Worm (Caenorhabditis elegans) whole organism, young adult: Measurements from ENCODE around the gene C05D11.5.

ENCODE experiments used
- B0261.1 ChIP-seq: sonication (generic microtip); optimal IDR thresholded peaks from 2 replicates; lab custom pipeline; 2016; ENCODE audit warnings: mild to moderate bottlenecking, missing genetic modification characterization, moderate library complexity, missing compliant biosample characterization
- B0336.3 ChIP-seq: fragments of 200-800 bp; sonication (Bioruptor generic); IDR thresholded peaks from 2 replicates; pipeline ENCODE4 v1.3.6; 2022; ENCODE audit warnings: missing genetic modification characterization, missing compliant biosample characterization
- F22D6.2 ChIP-seq: sonication (generic microtip); optimal IDR thresholded peaks from 2 replicates; lab custom pipeline; 2016; ENCODE audit warnings: mild to moderate bottlenecking, missing genetic modification characterization, missing compliant biosample characterization
- F37B4.10 ChIP-seq: fragments of 200-800 bp; sonication (Bioruptor generic); IDR thresholded peaks from 2 replicates; pipeline ENCODE4 v1.3.6; 2022; ENCODE audit warnings: missing genetic modification characterization, missing compliant biosample characterization
- F57C9.4 ChIP-seq: sonication (generic microtip); optimal IDR thresholded peaks from 2 replicates; lab custom pipeline; 2017; ENCODE audit warnings: mild to moderate bottlenecking, missing genetic modification characterization, missing compliant biosample characterization
- K12H6.12 ChIP-seq: fragments of 200-800 bp; sonication (Bioruptor generic); optimal IDR thresholded peaks from 2 replicates; lab custom pipeline; 2018; ENCODE audit warnings: mild to moderate bottlenecking, missing genetic modification characterization, missing compliant biosample characterization
- ama-1 ChIP-seq, 3 experiments: fragments of 150-350 bp in 1 of 3; sonication (generic microtip) in 2 of 3; optimal IDR thresholded peaks; 2 replicates each; lab custom pipeline; 2014 to 2018; ENCODE audit warnings: missing biosample characterization in 2 of 3, missing genetic modification characterization in 2 of 3, missing genetic modification reagents in 2 of 3
- aptf-2 ChIP-seq: fragments of 200-800 bp; sonication (Bioruptor generic); conservative IDR thresholded peaks from 2 replicates; pipeline ENCODE4 v1.3.6; 2022; ENCODE audit warnings: missing genetic modification reagents, missing genetic modification characterization, missing compliant biosample characterization
- athp-1 ChIP-seq: sonication (generic microtip); optimal IDR thresholded peaks from 2 replicates; lab custom pipeline; 2017; ENCODE audit warnings: mild to moderate bottlenecking, missing genetic modification characterization, missing compliant biosample characterization
- attf-3 ChIP-seq: fragments of 200-800 bp; sonication (Bioruptor generic); conservative IDR thresholded peaks from 2 replicates; pipeline ENCODE4 v1.3.6; 2022; ENCODE audit warnings: missing genetic modification reagents, missing genetic modification characterization, missing compliant biosample characterization
- attf-5 ChIP-seq: fragments of 200-800 bp; sonication (Bioruptor generic); optimal IDR thresholded peaks from 2 replicates; lab custom pipeline; 2018; ENCODE audit warnings: mild to moderate bottlenecking, missing genetic modification characterization, missing compliant biosample characterization
- bed-1 ChIP-seq: fragments of 200-800 bp; sonication (Bioruptor generic); IDR thresholded peaks from 2 replicates; pipeline ENCODE4 v1.3.6; 2022; ENCODE audit warnings: missing genetic modification reagents, missing genetic modification characterization, missing compliant biosample characterization
- bed-2 ChIP-seq: fragments of 200-800 bp; sonication (Bioruptor generic); IDR thresholded peaks from 2 replicates; pipeline ENCODE4 v1.3.6; 2022; ENCODE audit warnings: missing genetic modification reagents, missing genetic modification characterization, missing compliant biosample characterization
- chd-7 ChIP-seq: sonication (generic microtip); optimal IDR thresholded peaks from 2 replicates; lab custom pipeline; 2016; ENCODE audit warnings: mild to moderate bottlenecking, missing genetic modification characterization, moderate library complexity, missing compliant biosample characterization
- die-1 ChIP-seq: sonication (generic microtip); optimal IDR thresholded peaks from 2 replicates; lab custom pipeline; 2016; ENCODE audit warnings: missing genotype, mild to moderate bottlenecking, missing genetic modification characterization, missing compliant biosample characterization
- dox-1 ChIP-seq: fragments of 200-800 bp; sonication (Bioruptor generic); IDR thresholded peaks from 2 replicates; pipeline ENCODE4 v1.3.6; 2022; ENCODE audit warnings: missing genetic modification reagents, missing genetic modification characterization, missing compliant biosample characterization
- dpl-1 ChIP-seq: fragments of 150-350 bp; optimal IDR thresholded peaks from 2 replicates; lab custom pipeline; 2014; ENCODE audit warnings: missing biosample characterization, missing genetic modification reagents, missing genetic modification characterization
- egl-18 ChIP-seq: fragments of 200-800 bp; sonication (Bioruptor generic); IDR thresholded peaks from 2 replicates; pipeline ENCODE4 v1.3.6; 2022; ENCODE audit warnings: missing genetic modification reagents, missing genetic modification characterization, missing compliant biosample characterization
- hmg-1.2 ChIP-seq: fragments of 200-800 bp; sonication (Bioruptor generic); IDR thresholded peaks from 2 replicates; pipeline ENCODE4 v1.3.6; 2022; ENCODE audit warnings: missing genetic modification reagents, missing genetic modification characterization, missing compliant biosample characterization
- let-526 ChIP-seq: fragments of 200-800 bp; sonication (Bioruptor generic); IDR thresholded peaks from 2 replicates; pipeline ENCODE4 v1.3.6; 2022; ENCODE audit warnings: missing genetic modification reagents, missing genetic modification characterization, missing compliant biosample characterization
- lin-26 ChIP-seq: fragments of 200-800 bp; sonication (Bioruptor generic); IDR thresholded peaks from 2 replicates; pipeline ENCODE4 v1.3.6; 2022; ENCODE audit warnings: missing genetic modification reagents, missing genetic modification characterization, missing compliant biosample characterization
- lsl-1 ChIP-seq: fragments of 200-800 bp; sonication (Bioruptor generic); optimal IDR thresholded peaks from 2 replicates; lab custom pipeline; 2018; ENCODE audit warnings: mild to moderate bottlenecking, missing genetic modification characterization, moderate library complexity, missing compliant biosample characterization
- lsy-27 ChIP-seq: sonication (generic microtip); optimal IDR thresholded peaks from 2 replicates; lab custom pipeline; 2017; ENCODE audit warnings: missing genetic modification characterization, mild to moderate bottlenecking, missing compliant biosample characterization, antibody characterized with exemption, missing genotype, borderline replicate concordance; ENCODE audit not compliant: insufficient read depth
- mcd-1 ChIP-seq: fragments of 200-800 bp; sonication (Bioruptor generic); IDR thresholded peaks from 2 replicates; pipeline ENCODE4 v1.3.6; 2022; ENCODE audit warnings: missing genetic modification reagents, missing genetic modification characterization, missing compliant biosample characterization
- mel-28 ChIP-seq: sonication (generic microtip); optimal IDR thresholded peaks from 2 replicates; lab custom pipeline; 2016; ENCODE audit warnings: borderline replicate concordance, mild to moderate bottlenecking, missing genetic modification characterization, missing compliant biosample characterization
- mes-4 ChIP-seq: sonication (generic microtip); optimal IDR thresholded peaks from 2 replicates; lab custom pipeline; 2016; ENCODE audit warnings: missing genotype, missing genetic modification characterization, missing compliant biosample characterization
- nfya-2 ChIP-seq: fragments of 200-800 bp; sonication (Bioruptor generic); IDR thresholded peaks from 2 replicates; pipeline ENCODE4 v1.3.6; 2022; ENCODE audit warnings: missing genetic modification reagents, missing genetic modification characterization, missing compliant biosample characterization
- nhr-27 ChIP-seq: fragments of 200-800 bp; sonication (Bioruptor generic); optimal IDR thresholded peaks from 2 replicates; lab custom pipeline; 2018; ENCODE audit warnings: mild to moderate bottlenecking, missing genetic modification characterization, moderate library complexity, missing compliant biosample characterization
- nhr-80 ChIP-seq: sonication (generic microtip); optimal IDR thresholded peaks from 2 replicates; lab custom pipeline; 2016; ENCODE audit warnings: missing genetic modification characterization, missing compliant biosample characterization
- rpc-1 ChIP-seq, 2 experiments: fragments of 150-350 bp in 1 of 2; sonication (generic microtip) in 1 of 2; optimal IDR thresholded peaks; 2 replicates each; lab custom pipeline; 2014 to 2018; ENCODE audit warnings: missing biosample characterization in 1 of 2, missing genetic modification characterization in 1 of 2, missing genetic modification reagents in 1 of 2, missing genotype in 1 of 2
- sdz-38 ChIP-seq: sonication (generic microtip); optimal IDR thresholded peaks from 2 replicates; lab custom pipeline; 2016; ENCODE audit warnings: missing genotype, missing genetic modification characterization, missing compliant biosample characterization
- snpc-3.4 ChIP-seq: sonication (generic microtip); optimal IDR thresholded peaks from 2 replicates; lab custom pipeline; 2017; ENCODE audit warnings: missing genetic modification characterization, mild to moderate bottlenecking, missing compliant biosample characterization, antibody characterized with exemption, moderate library complexity, missing genotype, missing genetic modification reagents
- tbx-9 ChIP-seq: sonication (generic microtip); optimal IDR thresholded peaks from 2 replicates; lab custom pipeline; 2016; ENCODE audit warnings: borderline replicate concordance, missing genetic modification characterization, inconsistent platforms, missing compliant biosample characterization
- tlf-1 ChIP-seq: fragments of 200-800 bp; sonication (Bioruptor generic); optimal IDR thresholded peaks from 2 replicates; lab custom pipeline; 2018; ENCODE audit warnings: mild to moderate bottlenecking, missing genetic modification characterization, missing compliant biosample characterization
- ztf-25 ChIP-seq: fragments of 200-800 bp; sonication (Bioruptor generic); IDR thresholded peaks from 2 replicates; pipeline ENCODE4 v1.3.6; 2022; ENCODE audit warnings: missing genetic modification reagents, missing genetic modification characterization, missing compliant biosample characterization
- ztf-6 ChIP-seq: fragments of 200-800 bp; sonication (Bioruptor generic); IDR thresholded peaks from 2 replicates; pipeline ENCODE4 v1.3.6; 2022; ENCODE audit warnings: missing genetic modification reagents, missing genetic modification characterization, missing compliant biosample characterization

Gene C05D11.5

ce11 chrIII:6411430-6411829 lies 384 bp downstream of the C05D11.5 start:
- TF ChIP-seq bed-2 (GFP tag; lab: Robert Waterston, UW) (no peak), nhr-80 (tag; lab: Kevin White, UChicago) (peak; percentile 3)

- no peak for TF ChIP-seq athp-1 (tag; lab: Kevin White, UChicago)
- TF ChIP-seq chd-7 (tag; lab: Kevin White, UChicago) = no peak
- no peak for TF ChIP-seq F57C9.4 (tag; lab: Kevin White, UChicago)
- no peak for TF ChIP-seq lin-26 (GFP tag; lab: Robert Waterston, UW)
- TF ChIP-seq F37B4.10 (GFP tag; lab: Robert Waterston, UW) = no peak
- no peak for TF ChIP-seq mel-28 (tag; lab: Kevin White, UChicago)
- no peak for TF ChIP-seq tlf-1 (GFP tag; lab: Kevin White, UChicago)
- TF ChIP-seq nhr-27 (tag; lab: Kevin White, UChicago) = no peak
- TF ChIP-seq tbx-9 (tag; lab: Kevin White, UChicago) = no peak
- no peak for TF ChIP-seq mcd-1 (GFP tag; lab: Robert Waterston, UW)
- no peak for TF ChIP-seq dox-1 (GFP tag; lab: Robert Waterston, UW)
- TF ChIP-seq dpl-1 (GFP tag; lab: Kevin White, UChicago) = no peak
- no peak for TF ChIP-seq B0261.1 (tag; lab: Kevin White, UChicago)
- TF ChIP-seq attf-3 (GFP tag; lab: Robert Waterston, UW) = no peak
- no peak for TF ChIP-seq nfya-2
- TF ChIP-seq sdz-38 (tag; lab: Kevin White, UChicago) = no peak
- TF ChIP-seq ama-1 (optimal IDR thresholded peaks at IDR 0.05; lab: Kevin White, UChicago) = no peak
- TF ChIP-seq ama-1 (GFP tag; optimal IDR thresholded peaks at IDR 0.05; lab: Kevin White, UChicago) = no peak
- no peak for TF ChIP-seq lsl-1 (GFP tag; lab: Kevin White, UChicago)
- no peak for TF ChIP-seq K12H6.12 (tag; lab: Kevin White, UChicago)
Observed at ce11 chrIII:6406829-6407228, 5.0 kb downstream of the C05D11.5 start, which contains the start of gene let-756. Gene let-756, plus strand, starts transcription at chrIII:6407129.

ce11 chrIII:6405121-6405520 lies 6.7 kb downstream of the C05D11.5 start:
- TF ChIP-seq dpl-1 (GFP tag; lab: Kevin White, UChicago) (no peak), attf-5 (no peak), F22D6.2 (tag; lab: Kevin White, UChicago) (no peak), B0336.3 (GFP tag; lab: Robert Waterston, UW) (no peak), hmg-1.2 (GFP tag; lab: Robert Waterston, UW) (no peak), mes-4 (tag; lab: Kevin White, UChicago) (no peak), let-526 (GFP tag; lab: Robert Waterston, UW) (no peak), lsy-27 (tag; lab: Kevin White, UChicago) (no peak), bed-1 (GFP tag; lab: Robert Waterston, UW) (no peak), ztf-25 (no peak), rpc-1 (optimal IDR thresholded peaks at IDR 0.05; lab: Kevin White, UChicago) (no peak), rpc-1 (tag; optimal IDR thresholded peaks at IDR 0.05; lab: Kevin White, UChicago) (no peak), die-1 (no peak), aptf-2 (GFP tag; lab: Robert Waterston, UW) (no peak), chd-7 (tag; lab: Kevin White, UChicago) (no peak), egl-18 (GFP tag; lab: Robert Waterston, UW) (no peak), snpc-3.4 (tag; lab: Kevin White, UChicago) (no peak), ztf-6 (GFP tag; lab: Robert Waterston, UW) (no peak)
